Fruit fly (Drosophila melanogaster): ENCODE data around the gene Imp.

Gene Imp

DNA sequence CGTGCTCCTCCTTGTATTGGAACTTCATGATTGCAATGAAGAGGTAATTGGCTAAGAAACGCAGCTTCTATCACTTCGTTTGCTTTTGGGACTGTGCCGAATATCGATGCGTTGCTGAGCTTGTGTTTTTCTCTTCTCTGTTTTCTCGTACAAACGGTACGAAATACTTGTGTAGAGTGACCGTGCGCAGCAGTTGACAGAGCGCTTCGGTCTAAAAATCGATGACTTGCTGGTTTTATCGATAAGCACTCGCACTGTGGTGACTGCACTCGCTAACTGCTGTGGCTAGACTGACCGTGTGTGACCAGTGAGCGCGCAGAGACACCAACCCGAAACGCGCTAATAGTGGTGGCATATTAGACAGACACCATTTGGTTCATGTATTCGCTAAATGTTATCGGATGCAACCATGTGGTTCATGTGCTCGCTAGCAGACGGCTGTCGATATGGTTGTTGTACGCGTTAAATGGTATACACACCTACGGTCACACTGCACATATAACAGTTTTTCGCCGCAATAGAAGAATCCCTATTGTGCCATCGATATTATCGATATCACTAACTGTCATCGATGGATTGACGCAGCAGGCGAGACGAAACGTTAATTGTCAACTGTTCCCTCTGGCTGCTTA is 55.9 kb downstream of the Imp start, which contains the start of the genes Atg8a and BTBD9 (continued):
- peak; percentile 69 for TF ChIP-seq CG3163 (GFP tag; optimal IDR thresholded peaks at IDR 0.05)
- TF ChIP-seq nau (GFP tag; optimal IDR thresholded peaks at IDR 0.05) = no peak
- no peak for TF ChIP-seq CG3065 (GFP tag; optimal IDR thresholded peaks at IDR 0.05)
- TF ChIP-seq CG10147 (GFP tag; optimal IDR thresholded peaks at IDR 0.05) = peak; percentile 36
- TF ChIP-seq CG2120 (GFP tag; optimal IDR thresholded peaks at IDR 0.05) = peak; percentile 64
- TF ChIP-seq CG34224 (GFP tag; IDR thresholded peaks at IDR 0.05; ENCODE audit: partially characterized antibody) = peak; percentile 72; the same call in 2 of the 3 replicates
- 0 out of 3 replicates have a peak, but pooled peaks have one; percentile 36 for TF ChIP-seq CG11456 (GFP tag; IDR thresholded peaks at IDR 0.05)
- TF ChIP-seq CG11093 (GFP tag; IDR thresholded peaks at IDR 0.05) = no peak
- peak; percentile 38; the same call in 2 of the 3 replicates for TF ChIP-seq tgo (GFP tag; IDR thresholded peaks at IDR 0.05)
- peak; percentile 45; the same call in 1 of the 2 replicates for TF ChIP-seq sob (GFP tag; IDR thresholded peaks at IDR 0.05)
- TF ChIP-seq crp (GFP tag; optimal IDR thresholded peaks at IDR 0.05) = peak in 1 of 2 experiments; percentile 57
- peak; percentile 44 for TF ChIP-seq Antp (GFP tag; optimal IDR thresholded peaks at IDR 0.05)
- peak; percentile 10 for TF ChIP-seq gro (GFP tag; optimal IDR thresholded peaks at IDR 0.05)
- TF ChIP-seq bbx (GFP tag; IDR thresholded peaks at IDR 0.05; ENCODE audit: partially characterized antibody) = peak; percentile 85
- TF ChIP-seq CG17385 (GFP tag; optimal IDR thresholded peaks at IDR 0.05) = peak; percentile 36
- TF ChIP-seq ken (GFP tag; IDR thresholded peaks at IDR 0.05) = no peak
- TF ChIP-seq CG15696 (tag; optimal IDR thresholded peaks at IDR 0.05) = peak; percentile 7
- peak; percentile 38 for TF ChIP-seq CG42726 (GFP tag; IDR thresholded peaks at IDR 0.05; ENCODE audit: partially characterized antibody)
- TF ChIP-seq Ravus (GFP tag; IDR thresholded peaks at IDR 0.05) = no peak
- peak; percentile 56 for TF ChIP-seq tna (GFP tag; IDR thresholded peaks at IDR 0.05; ENCODE audit: partially characterized antibody)
- peak; percentile 35 for TF ChIP-seq Dip3 (GFP tag; optimal IDR thresholded peaks at IDR 0.05)
- TF ChIP-seq Nf-YB (GFP tag; optimal IDR thresholded peaks at IDR 0.05) = peak; percentile 28
- peak; percentile 62 for TF ChIP-seq lab (GFP tag; optimal IDR thresholded peaks at IDR 0.05)
- TF ChIP-seq Hr3 (GFP tag; optimal IDR thresholded peaks at IDR 0.05) = peak; percentile 0
- peak; percentile 62 for TF ChIP-seq CTCF (GFP tag; optimal IDR thresholded peaks at IDR 0.05)
- no peak for TF ChIP-seq CG6854 (GFP tag; optimal IDR thresholded peaks at IDR 0.05)
- peak; percentile 99 for TF ChIP-seq CG33213 (GFP tag; optimal IDR thresholded peaks at IDR 0.05)
- TF ChIP-seq CG3847 (GFP tag; IDR thresholded peaks at IDR 0.05) = peak; percentile 76
- peak; percentile 9 for TF ChIP-seq CG12942 (GFP tag; optimal IDR thresholded peaks at IDR 0.05)
- TF ChIP-seq repo (GFP tag; optimal IDR thresholded peaks at IDR 0.05) = peak; percentile 41
- TF ChIP-seq CG13123 (GFP tag; optimal IDR thresholded peaks at IDR 0.05) = peak; percentile 23
- peak; percentile 52 for TF ChIP-seq CG12299 (tag; optimal IDR thresholded peaks at IDR 0.05)
- peak; percentile 79 for TF ChIP-seq amos (GFP tag; IDR thresholded peaks at IDR 0.05; ENCODE audit: partially characterized antibody)
- peak; percentile 28 for TF ChIP-seq maf-S (GFP tag; optimal IDR thresholded peaks at IDR 0.05)
- peak; percentile 72 for TF ChIP-seq phol (tag; optimal IDR thresholded peaks at IDR 0.05)
- peak; percentile 59 for TF ChIP-seq CG17829 (tag; optimal IDR thresholded peaks at IDR 0.05)
- TF ChIP-seq CG14860 (GFP tag; IDR thresholded peaks at IDR 0.05; ENCODE audit: partially characterized antibody) = peak; percentile 49; the same call in 1 of the 3 replicates
- 0 out of 2 replicates have a peak, but pooled peaks have one; percentile 12 for TF ChIP-seq CG10366 (GFP tag; IDR thresholded peaks at IDR 0.05)
- no peak for TF ChIP-seq CG6272 (GFP tag; IDR thresholded peaks at IDR 0.05)
- TF ChIP-seq slbo (GFP tag; IDR thresholded peaks at IDR 0.05) = 0 out of 2 replicates have a peak, but pooled peaks have one; percentile 32
- peak; percentile 17 for TF ChIP-seq ems (GFP tag; optimal IDR thresholded peaks at IDR 0.05)
- TF ChIP-seq pum (GFP tag; optimal IDR thresholded peaks at IDR 0.05) = peak; percentile 32
- no peak for TF ChIP-seq E2f1 (GFP tag; IDR thresholded peaks at IDR 0.05)
- 0 out of 2 replicates have a peak, but pooled peaks have one; percentile 5 for TF ChIP-seq CG9215 (GFP tag; IDR thresholded peaks at IDR 0.05)
- peak; percentile 64 for TF ChIP-seq E2f2 (GFP tag; IDR thresholded peaks at IDR 0.05)
- TF ChIP-seq shn (GFP tag; optimal IDR thresholded peaks at IDR 0.05) = peak; percentile 39
- TF ChIP-seq Pdp1 (GFP tag; optimal IDR thresholded peaks at IDR 0.05) = peak in 1 of 2 experiments; percentile 74
- TF ChIP-seq fd3F (GFP tag; optimal IDR thresholded peaks at IDR 0.05) = no peak
- peak; percentile 99 for TF ChIP-seq Sry-δ (GFP tag; optimal IDR thresholded peaks at IDR 0.05)
